Fruit fly (Drosophila melanogaster) whole organism, prepupa: ENCODE data around the gene fend.
A peak's percentile ranks its signal among the peaks of the same experiment; 100 is the strongest.

ENCODE experiments used
- Blimp-1 ChIP-seq: fragments of 200-800 bp; sonication (Bioruptor generic); optimal IDR thresholded peaks from 3 replicates; lab custom pipeline; 2017; ENCODE audit warnings: missing biosample characterization, missing genetic modification characterization, mild to moderate bottlenecking, moderate library complexity, missing genetic modification reagents
- CG11294 ChIP-seq: fragments of 200-800 bp; sonication (Bioruptor generic); IDR thresholded peaks from 2 replicates; pipeline ENCODE4 v1.3.6; 2022; ENCODE audit warnings: missing biosample characterization, missing genetic modification characterization
- CG15336 ChIP-seq: fragments of 200-800 bp; sonication (Bioruptor generic); IDR thresholded peaks from 2 replicates; pipeline ENCODE4 v1.3.6; 2022; ENCODE audit warnings: missing biosample characterization, missing genetic modification characterization
- CG1621 ChIP-seq: fragments of 200-800 bp; sonication (Bioruptor generic); optimal IDR thresholded peaks from 3 replicates; lab custom pipeline; 2018; ENCODE audit warnings: missing biosample characterization, mild to moderate bottlenecking, missing genetic modification characterization
- CG16779 ChIP-seq: fragments of 200-800 bp; sonication (Bioruptor generic); optimal IDR thresholded peaks from 3 replicates; lab custom pipeline; 2017; ENCODE audit warnings: missing biosample characterization, mild to moderate bottlenecking, missing genetic modification characterization
- CG3032 ChIP-seq: fragments of 200-800 bp; optimal IDR thresholded peaks from 2 replicates; lab custom pipeline; 2019; ENCODE audit warnings: missing biosample characterization, mild to moderate bottlenecking, missing genetic modification characterization, moderate library complexity
- CG31627 ChIP-seq: fragments of 200-800 bp; sonication (Bioruptor generic); optimal IDR thresholded peaks from 3 replicates; lab custom pipeline; 2016; ENCODE audit warnings: missing biosample characterization, missing genetic modification characterization
- CG3919 ChIP-seq: fragments of 200-800 bp; sonication (Bioruptor generic); optimal IDR thresholded peaks from 3 replicates; lab custom pipeline; 2016; ENCODE audit warnings: missing biosample characterization, missing genetic modification characterization
- CG6163 ChIP-seq: fragments of 200-800 bp; sonication (Bioruptor generic); IDR thresholded peaks from 3 replicates; pipeline ENCODE4 v1.3.6; 2022; ENCODE audit warnings: missing biosample characterization, missing genetic modification characterization
- CG6276 ChIP-seq: fragments of 200-800 bp; sonication (Bioruptor generic); optimal IDR thresholded peaks from 2 replicates; lab custom pipeline; 2017; ENCODE audit warnings: missing biosample characterization, mild to moderate bottlenecking, missing genetic modification characterization
- CG6808 ChIP-seq: fragments of 200-800 bp; sonication (Bioruptor generic); optimal IDR thresholded peaks from 3 replicates; lab custom pipeline; 2017; ENCODE audit warnings: missing biosample characterization, missing genetic modification characterization, mild to moderate bottlenecking, moderate library complexity, missing genetic modification reagents
- CG6854 ChIP-seq: fragments of 200-800 bp; sonication (Bioruptor generic); optimal IDR thresholded peaks from 2 replicates; lab custom pipeline; 2017; ENCODE audit warnings: missing biosample characterization, mild to moderate bottlenecking, missing genetic modification characterization
- CG7368 ChIP-seq: fragments of 200-800 bp; sonication (Bioruptor generic); optimal IDR thresholded peaks from 3 replicates; lab custom pipeline; 2016; ENCODE audit warnings: missing biosample characterization, missing genetic modification characterization
- CG9139 ChIP-seq: fragments of 200-800 bp; sonication (Bioruptor generic); optimal IDR thresholded peaks from 3 replicates; lab custom pipeline; 2017; ENCODE audit warnings: missing biosample characterization, mild to moderate bottlenecking, missing genetic modification characterization
- Eip78C ChIP-seq: fragments of 200-800 bp; sonication (Bioruptor generic); peaks from one replicate; lab custom pipeline; 2016; ENCODE audit warnings: missing biosample characterization, missing genetic modification characterization
- Ets96B ChIP-seq: fragments of 200-800 bp; optimal IDR thresholded peaks from 2 replicates; lab custom pipeline; 2019; ENCODE audit warnings: missing biosample characterization, mild to moderate bottlenecking, missing genetic modification characterization, moderate library complexity
- Gug ChIP-seq: fragments of 200-800 bp; sonication (Bioruptor generic); IDR thresholded peaks from 2 replicates; pipeline ENCODE4 v1.3.6; 2022; ENCODE audit warnings: missing biosample characterization, missing genetic modification characterization
- Hr39 ChIP-seq: fragments of 200-800 bp; sonication (Bioruptor generic); optimal IDR thresholded peaks from 2 replicates; lab custom pipeline; 2016; ENCODE audit warnings: missing biosample characterization, missing genetic modification characterization
- OdsH ChIP-seq: fragments of 200-800 bp; sonication (Bioruptor generic); optimal IDR thresholded peaks from 3 replicates; lab custom pipeline; 2016; ENCODE audit warnings: missing biosample characterization, missing genetic modification characterization
- Sox102F ChIP-seq: fragments of 200-800 bp; sonication (Bioruptor generic); optimal IDR thresholded peaks from 2 replicates; lab custom pipeline; 2016; ENCODE audit warnings: missing biosample characterization, mild to moderate bottlenecking, missing genetic modification characterization
- Sox14 ChIP-seq: fragments of 200-800 bp; sonication (Bioruptor generic); optimal IDR thresholded peaks from 3 replicates; lab custom pipeline; 2016; ENCODE audit warnings: missing biosample characterization, missing genetic modification characterization
- achi ChIP-seq: fragments of 200-800 bp; sonication (Bioruptor generic); optimal IDR thresholded peaks from 3 replicates; lab custom pipeline; 2016; ENCODE audit warnings: missing biosample characterization, missing genetic modification characterization
- cyc ChIP-seq: fragments of 200-800 bp; sonication (Bioruptor generic); optimal IDR thresholded peaks from 3 replicates; lab custom pipeline; 2016; ENCODE audit warnings: missing biosample characterization, missing genetic modification characterization
- dsx ChIP-seq: fragments of 200-800 bp; optimal IDR thresholded peaks from 3 replicates; lab custom pipeline; 2019; ENCODE audit warnings: missing biosample characterization, mild to moderate bottlenecking, missing genetic modification characterization, moderate library complexity; ENCODE audit not compliant: poor library complexity, severe bottlenecking
- eg ChIP-seq: fragments of 200-800 bp; sonication (Bioruptor generic); IDR thresholded peaks from 3 replicates; pipeline ENCODE4 v1.3.6; 2022; ENCODE audit warnings: missing biosample characterization, missing genetic modification characterization
- fd59A ChIP-seq: fragments of 200-800 bp; sonication (Bioruptor generic); optimal IDR thresholded peaks from 2 replicates; lab custom pipeline; 2017; ENCODE audit warnings: missing biosample characterization, mild to moderate bottlenecking, missing genetic modification characterization, missing genetic modification reagents
- net ChIP-seq: fragments of 200-800 bp; sonication (Bioruptor generic); optimal IDR thresholded peaks from 3 replicates; lab custom pipeline; 2016; ENCODE audit warnings: missing biosample characterization, missing genetic modification characterization
- salr ChIP-seq, 2 experiments: fragments of 200-800 bp; sonication (Bioruptor generic); optimal IDR thresholded peaks; 3 replicates each; lab custom pipeline; 2016 to 2018; ENCODE audit warnings: missing biosample characterization in 2 of 2, missing genetic modification characterization in 2 of 2, mild to moderate bottlenecking in 1 of 2
- ss ChIP-seq, 2 experiments: fragments of 200-800 bp; sonication (Bioruptor generic); optimal IDR thresholded peaks; 2 replicates in 1 of 2; 3 replicates in 1 of 2; lab custom pipeline; 2017 to 2018; ENCODE audit warnings: mild to moderate bottlenecking in 2 of 2, missing biosample characterization in 2 of 2, missing genetic modification characterization in 2 of 2, moderate library complexity in 1 of 2
- svp ChIP-seq: fragments of 200-800 bp; sonication (Bioruptor generic); peaks from one replicate; lab custom pipeline; 2016; ENCODE audit warnings: missing biosample characterization, missing genetic modification characterization
- topi ChIP-seq: fragments of 200-800 bp; sonication (Bioruptor generic); optimal IDR thresholded peaks from 3 replicates; lab custom pipeline; 2016; ENCODE audit warnings: missing biosample characterization, missing genetic modification characterization
- vri ChIP-seq: fragments of 200-800 bp; sonication (Bioruptor generic); optimal IDR thresholded peaks from 3 replicates; lab custom pipeline; 2016; ENCODE audit warnings: missing biosample characterization, mild to moderate bottlenecking, missing genetic modification characterization

The fend gene

dm6 chrX:9134922-9135453 is at the start of gene fend (continued):
- TF ChIP-seq Blimp-1: no peak
- peak; percentile 11 for TF ChIP-seq topi (GFP tag; lab: Kevin White, UChicago)
- TF ChIP-seq Gug: no peak
- TF ChIP-seq CG6808 (GFP tag; lab: Kevin White, UChicago): peak; percentile 49
- peak; percentile 78 for TF ChIP-seq svp (GFP tag; lab: Kevin White, UChicago)
- TF ChIP-seq dsx (GFP tag; lab: Kevin White, UChicago): peak; percentile 24
- TF ChIP-seq achi (GFP tag; lab: Kevin White, UChicago): peak; percentile 34

dm6 chrX:9168273-9168672 is 33.4 kb upstream of the fend start:
- TF ChIP-seq OdsH (GFP tag; lab: Kevin White, UChicago) (no peak), cyc (GFP tag; lab: Kevin White, UChicago) (no peak), CG1621 (no peak), Sox102F (GFP tag; lab: Kevin White, UChicago) (no peak), CG3919 (no peak)

- TF ChIP-seq eg (peak; percentile 8; the same call in 1 of the 3 replicates), CG31627 (GFP tag; lab: Kevin White, UChicago) (no peak), CG7368 (no peak), salr (GFP tag; optimal IDR thresholded peaks at IDR 0.05; lab: Kevin White, UChicago) (no peak), vri (GFP tag; lab: Kevin White, UChicago) (no peak), CG6854 (no peak)
- TF ChIP-seq, all 60 proteins: peak for 1
Observed at dm6 chrX:9164510-9165506, 29.9 kb upstream of the fend start.

dm6 chrX:9163645-9164509 is 29.0 kb upstream of the fend start:
- TF ChIP-seq CG6854: peak; percentile 20
- peak; percentile 68 for TF ChIP-seq CG6163 (GFP tag; lab: Robert Waterston, UW)
- TF ChIP-seq Ets96B: peak; percentile 21
- TF ChIP-seq Blimp-1: peak; percentile 29
- TF ChIP-seq Eip78C (GFP tag; lab: Kevin White, UChicago): peak; percentile 74
- TF ChIP-seq Hr39 (GFP tag; lab: Kevin White, UChicago): no peak
- TF ChIP-seq CG9139 (GFP tag; lab: Kevin White, UChicago): peak; percentile 41
- TF ChIP-seq ss (GFP tag; optimal IDR thresholded peaks at IDR 0.05; lab: Kevin White, UChicago): peak; percentile 45 to 56
- TF ChIP-seq cyc (GFP tag; lab: Kevin White, UChicago): no peak
- peak; percentile 19 for TF ChIP-seq CG6808 (GFP tag; lab: Kevin White, UChicago)
- TF ChIP-seq CG15336 (GFP tag; lab: Robert Waterston, UW): peak; percentile 32; the same call in 1 of the 2 replicates
- TF ChIP-seq svp (GFP tag; lab: Kevin White, UChicago): no peak
- TF ChIP-seq Sox14 (GFP tag; lab: Kevin White, UChicago): no peak
- peak in 1 of 2 experiments; percentile 38 for TF ChIP-seq salr (GFP tag; optimal IDR thresholded peaks at IDR 0.05; lab: Kevin White, UChicago)
- TF ChIP-seq fd59A: peak; percentile 10
- TF ChIP-seq CG3032 (tag; lab: Kevin White, UChicago): no peak
- TF ChIP-seq net (GFP tag; lab: Kevin White, UChicago): peak; percentile 35
- TF ChIP-seq eg: peak; percentile 69
- TF ChIP-seq CG16779: peak; percentile 37
- peak; percentile 16 for TF ChIP-seq dsx (GFP tag; lab: Kevin White, UChicago)
- TF ChIP-seq CG11294 (GFP tag; lab: Robert Waterston, UW): no peak
- peak; percentile 64 for TF ChIP-seq CG6276 (GFP tag; lab: Kevin White, UChicago)
